Worm (Caenorhabditis elegans) whole organism, late embryonic: ENCODE measurements around the gene B0238.12.

Experiments used
- ama-1 ChIP-seq: fragments of 150-350 bp; optimal IDR thresholded peaks from 2 replicates; lab custom pipeline; 2014
- ceh-18 ChIP-seq: sonication (generic microtip); optimal IDR thresholded peaks from 2 replicates; lab custom pipeline; 2016; ENCODE audit warnings: missing genetic modification characterization, missing compliant biosample characterization
- fkh-10 ChIP-seq: fragments of 150-350 bp; optimal IDR thresholded peaks from 2 replicates; lab custom pipeline; 2014; ENCODE audit warnings: missing biosample characterization, missing genetic modification reagents, missing genetic modification characterization
- hlh-15 ChIP-seq: sonication (generic microtip); optimal IDR thresholded peaks from 2 replicates; lab custom pipeline; 2016; ENCODE audit warnings: missing genetic modification characterization, missing compliant biosample characterization

ce11 chrV:5274974-5275373, 9.3 kb downstream of the B0238.12 start:
- TF ChIP-seq ama-1 (no peak), fkh-10 (no peak), hlh-15 (tag; lab: Kevin White, UChicago) (no peak), ceh-18 (tag; lab: Kevin White, UChicago) (no peak)
